Fruit fly (Drosophila melanogaster): Measurements from ENCODE around the gene CG34178.

Gene CG34178

dm6 chr2L:4403013-4403604 lies 30.6 kb upstream of the CG34178 start, which contains the start of gene Dim1 (continued):
- TF ChIP-seq fd64A (GFP tag; optimal IDR thresholded peaks at IDR 0.05): no peak
- TF ChIP-seq CG4617 (GFP tag; optimal IDR thresholded peaks at IDR 0.05; ENCODE audit: borderline replicate concordance): peak; percentile 34
- peak; percentile 9 for TF ChIP-seq CrebB (tag; optimal IDR thresholded peaks at IDR 0.05)
- TF ChIP-seq amos (GFP tag; IDR thresholded peaks at IDR 0.05; ENCODE audit: partially characterized antibody): peak; percentile 74
- no peak for TF ChIP-seq CG3065 (GFP tag; optimal IDR thresholded peaks at IDR 0.05)
- no peak for TF ChIP-seq CG16779 (GFP tag; IDR thresholded peaks at IDR 0.05)
- TF ChIP-seq hbn (GFP tag; IDR thresholded peaks at IDR 0.05; ENCODE audit: partially characterized antibody): peak; percentile 77
- peak; percentile 41 for TF ChIP-seq nmo (GFP tag; optimal IDR thresholded peaks at IDR 0.05)
- peak; percentile 88 for TF ChIP-seq CG34224 (GFP tag; IDR thresholded peaks at IDR 0.05; ENCODE audit: partially characterized antibody)
- TF ChIP-seq z (GFP tag; IDR thresholded peaks at IDR 0.05): no peak
- TF ChIP-seq caup (GFP tag; optimal IDR thresholded peaks at IDR 0.05; ENCODE audit: severe bottlenecking): no peak
- TF ChIP-seq Mes4 (GFP tag; optimal IDR thresholded peaks at IDR 0.05): peak; percentile 4
- TF ChIP-seq cas (GFP tag; IDR thresholded peaks at IDR 0.05): no peak
- no peak for TF ChIP-seq pros (GFP tag; optimal IDR thresholded peaks at IDR 0.05)
- TF ChIP-seq CG6791 (GFP tag; IDR thresholded peaks at IDR 0.05; ENCODE audit: partially characterized antibody): peak; percentile 86
- peak; percentile 72 for TF ChIP-seq ato (GFP tag; IDR thresholded peaks at IDR 0.05; ENCODE audit: partially characterized antibody)
- TF ChIP-seq p53 (GFP tag; optimal IDR thresholded peaks at IDR 0.05): peak; percentile 17
- TF ChIP-seq CG13287 (GFP tag; IDR thresholded peaks at IDR 0.05; ENCODE audit: partially characterized antibody): peak; percentile 87
- peak; percentile 38 for TF ChIP-seq Bteb2 (GFP tag; optimal IDR thresholded peaks at IDR 0.05)
- peak; percentile 78 for TF ChIP-seq MBD-R2 (GFP tag; IDR thresholded peaks at IDR 0.05)
- no peak for TF ChIP-seq Elba2 (GFP tag; optimal IDR thresholded peaks at IDR 0.05)
- no peak for TF ChIP-seq Chrac-16 (GFP tag; optimal IDR thresholded peaks at IDR 0.05)
- TF ChIP-seq CG12104 (GFP tag; optimal IDR thresholded peaks at IDR 0.05): peak; percentile 19
- peak; percentile 12 for TF ChIP-seq Hmr (GFP tag; optimal IDR thresholded peaks at IDR 0.05)
- TF ChIP-seq bbx (GFP tag; IDR thresholded peaks at IDR 0.05; ENCODE audit: partially characterized antibody): peak; percentile 74
- peak; percentile 47 for TF ChIP-seq wek (GFP tag; optimal IDR thresholded peaks at IDR 0.05)
- peak; percentile 6 for TF ChIP-seq CG30403 (GFP tag; optimal IDR thresholded peaks at IDR 0.05)
- 0 out of 3 replicates have a peak, but pooled peaks have one; percentile 61 for TF ChIP-seq mld (GFP tag; IDR thresholded peaks at IDR 0.05; ENCODE audit: partially characterized antibody)
- TF ChIP-seq CHES-1-like (GFP tag; optimal IDR thresholded peaks at IDR 0.05): peak; percentile 24
- no peak for TF ChIP-seq NFAT (GFP tag; IDR thresholded peaks at IDR 0.05)
- TF ChIP-seq YL-1 (GFP tag; optimal IDR thresholded peaks at IDR 0.05): peak; percentile 73
- no peak for TF ChIP-seq seq (GFP tag; IDR thresholded peaks at IDR 0.05)
- TF ChIP-seq sens (GFP tag): peak; percentile 66
- TF ChIP-seq dysf (GFP tag; IDR thresholded peaks at IDR 0.05): peak; percentile 22; the same call in 1 of the 3 replicates
- TF ChIP-seq Nf-YB (GFP tag; optimal IDR thresholded peaks at IDR 0.05): peak; percentile 10
- TF ChIP-seq CG4424 (GFP tag; optimal IDR thresholded peaks at IDR 0.05): no peak
- TF ChIP-seq luna (GFP tag; optimal IDR thresholded peaks at IDR 0.05): peak; percentile 42
- TF ChIP-seq az2 (GFP tag; optimal IDR thresholded peaks at IDR 0.05): no peak
- peak; percentile 68 for TF ChIP-seq vnd (GFP tag; IDR thresholded peaks at IDR 0.05; ENCODE audit: partially characterized antibody)
- TF ChIP-seq dm (GFP tag; optimal IDR thresholded peaks at IDR 0.05): no peak
- TF ChIP-seq CoRest (tag; optimal IDR thresholded peaks at IDR 0.05): peak; percentile 32
- TF ChIP-seq zfh1 (GFP tag; IDR thresholded peaks at IDR 0.05): peak; percentile 30; the same call in 1 of the 3 replicates
- peak; percentile 34 for TF ChIP-seq CG10979 (tag; optimal IDR thresholded peaks at IDR 0.05)
- TF ChIP-seq Myb (GFP tag; optimal IDR thresholded peaks at IDR 0.05): peak; percentile 81
- TF ChIP-seq BEAF-32 (GFP tag; optimal IDR thresholded peaks at IDR 0.05): peak; percentile 68
- TF ChIP-seq CG7987 (GFP tag; optimal IDR thresholded peaks at IDR 0.05): peak; percentile 56
- peak; percentile 22 for TF ChIP-seq CG14710 (tag; optimal IDR thresholded peaks at IDR 0.05)
- TF ChIP-seq Dp (GFP tag; optimal IDR thresholded peaks at IDR 0.05): peak; percentile 87
- no peak for TF ChIP-seq CG11504 (tag; optimal IDR thresholded peaks at IDR 0.05)
